Worm (Caenorhabditis elegans): ENCODE results near the gene shn-1.

DNA sequence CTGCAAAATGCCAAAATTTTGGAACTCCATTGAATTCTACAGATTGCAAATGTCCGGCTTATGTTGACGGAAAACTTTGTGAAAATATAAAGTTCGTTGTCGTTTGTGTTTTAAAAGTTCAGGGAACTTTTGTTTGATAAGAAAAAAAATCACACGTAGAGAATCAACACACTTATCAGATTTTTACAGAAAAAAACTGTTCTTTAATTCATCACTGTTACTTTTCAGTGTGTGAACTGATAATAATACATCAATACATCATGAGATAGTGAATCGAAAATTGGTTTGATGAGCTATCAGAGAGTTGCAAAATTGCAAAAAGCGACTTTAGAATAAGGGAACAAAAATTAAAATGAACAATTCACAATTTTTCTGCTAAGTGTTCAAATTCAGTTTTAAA is 27.7 kb upstream of the shn-1 start:
- TF ChIP-seq him-1 (tag; optimal IDR thresholded peaks at IDR 0.05) = no peak
- TF ChIP-seq dao-5 (tag; optimal IDR thresholded peaks at IDR 0.05) = no peak

Data from whole organism, L4/young adult.